Worm (Caenorhabditis elegans) whole organism, L2 larva: ENCODE results near the gene clec-43.
"Not testable (repeated sequence)": the region's sequence is repeated elsewhere in the genome, so short reads cannot be mapped to it uniquely, and the experiment has no call there.

Experiments
- ama-1 ChIP-seq: fragments of 150-350 bp; optimal IDR thresholded peaks from 2 replicates; lab custom pipeline; 2018; ENCODE audit warnings: inconsistent platforms
- nhr-10 ChIP-seq: sonication (generic microtip); optimal IDR thresholded peaks from 2 replicates; lab custom pipeline; 2017; ENCODE audit warnings: missing biosample characterization, missing genetic modification characterization
- nhr-237 ChIP-seq: fragments of 150-350 bp; optimal IDR thresholded peaks from 2 replicates; lab custom pipeline; 2014; ENCODE audit warnings: missing biosample characterization, missing genetic modification characterization
- nhr-77 ChIP-seq: fragments of 150-350 bp; optimal IDR thresholded peaks from 2 replicates; lab custom pipeline; 2014; ENCODE audit warnings: missing biosample characterization, missing genetic modification characterization
- ztf-11 ChIP-seq: sonication (generic microtip); optimal IDR thresholded peaks from 2 replicates; lab custom pipeline; 2017; ENCODE audit warnings: missing biosample characterization, missing genetic modification characterization
- ztf-4 ChIP-seq: fragments of 150-350 bp; optimal IDR thresholded peaks from 2 replicates; lab custom pipeline; 2014; ENCODE audit warnings: missing biosample characterization, missing genetic modification characterization

DNA sequence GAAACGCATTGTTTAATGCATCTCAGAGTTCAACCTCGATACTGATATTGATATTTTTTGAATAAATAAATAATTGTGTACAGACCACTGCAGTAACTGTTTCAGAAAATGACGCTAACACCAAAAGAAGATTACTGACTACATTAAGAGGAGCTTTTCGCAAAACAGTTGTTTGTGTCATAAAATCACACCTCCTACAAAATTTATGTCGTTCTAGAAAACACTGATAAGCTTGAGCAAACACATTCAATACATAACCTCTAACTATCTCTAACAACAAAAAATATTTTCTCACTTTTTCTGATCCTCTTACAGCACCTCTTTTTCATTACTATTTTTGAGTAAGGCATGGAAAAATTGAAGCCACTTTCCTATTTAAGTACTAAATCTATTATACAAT, 10.8 kb downstream of the clec-43 start, which contains the start of gene fbxc-7:
- TF ChIP-seq ama-1 (lab: Kevin White, UChicago); ztf-11 (tag; lab: Kevin White, UChicago); nhr-10; nhr-77; ztf-4 (tag; lab: Kevin White, UChicago); nhr-237 (tag; lab: Kevin White, UChicago): not testable (repeated sequence)
